Worm (Caenorhabditis elegans) whole organism, early embryonic: ENCODE results near the gene srbc-24.

Experiments
- F13C5.2 ChIP-seq: sonication (generic microtip); optimal IDR thresholded peaks from 2 replicates; lab custom pipeline; 2017; ENCODE audit warnings: mild to moderate bottlenecking, missing genetic modification characterization, inconsistent platforms, missing compliant biosample characterization
- ama-1 ChIP-seq: fragments of 150-350 bp; optimal IDR thresholded peaks from 2 replicates; lab custom pipeline; 2014
- ceh-36 ChIP-seq: sonication (generic microtip); optimal IDR thresholded peaks from 2 replicates; lab custom pipeline; 2016; ENCODE audit warnings: missing genetic modification characterization, inconsistent platforms, missing compliant biosample characterization
- hmg-4 ChIP-seq: fragments of 200-800 bp; sonication (Bioruptor generic); optimal IDR thresholded peaks from 2 replicates; lab custom pipeline; 2018; ENCODE audit warnings: mild to moderate bottlenecking, missing genetic modification characterization, missing compliant biosample characterization
- hnd-1 ChIP-seq: sonication (generic microtip); optimal IDR thresholded peaks from 2 replicates; lab custom pipeline; 2016; ENCODE audit warnings: missing genetic modification characterization, missing compliant biosample characterization
- pes-1 ChIP-seq: fragments of 200-800 bp; sonication (Bioruptor generic); IDR thresholded peaks from 2 replicates; pipeline ENCODE4 v1.3.6; 2022; ENCODE audit warnings: missing genetic modification reagents, missing genetic modification characterization, missing compliant biosample characterization
- sea-1 ChIP-seq: fragments of 200-800 bp; sonication (Bioruptor generic); conservative IDR thresholded peaks from 2 replicates; pipeline ENCODE4 v1.3.6; 2022; ENCODE audit warnings: missing genetic modification characterization, missing compliant biosample characterization
- tbx-11 ChIP-seq: fragments of 200-800 bp; sonication (Bioruptor generic); IDR thresholded peaks from 2 replicates; pipeline ENCODE4 v1.3.6; 2022; ENCODE audit warnings: missing genetic modification characterization, missing compliant biosample characterization
- tbx-37 ChIP-seq: fragments of 200-800 bp; sonication (Bioruptor generic); conservative IDR thresholded peaks from 2 replicates; pipeline ENCODE4 v1.3.6; 2022; ENCODE audit warnings: missing genetic modification reagents, missing genetic modification characterization, missing compliant biosample characterization

DNA sequence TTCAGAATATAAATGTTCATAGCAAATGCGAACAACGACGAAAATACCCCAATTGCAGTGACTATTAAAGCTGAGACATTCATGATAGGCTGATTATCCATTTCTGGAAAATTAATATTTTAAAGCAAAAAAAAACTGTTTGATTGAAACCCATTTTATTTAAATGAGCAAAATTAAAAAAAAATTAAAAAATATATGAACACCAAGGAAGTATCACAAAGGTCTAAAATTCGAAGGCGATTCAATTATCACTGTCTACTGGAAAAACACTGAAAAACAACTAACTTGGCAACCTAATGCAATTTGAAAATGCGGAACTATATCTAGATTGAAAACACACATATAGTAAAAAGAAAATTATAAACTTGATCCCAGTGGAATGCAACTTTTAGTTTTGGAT is 39.6 kb downstream of the srbc-24 start, which contains the start of gene srbc-42:
- no peak for TF ChIP-seq hmg-4 (GFP tag; lab: Kevin White, UChicago)
- TF ChIP-seq F13C5.2 (tag; lab: Kevin White, UChicago): no peak
- TF ChIP-seq ama-1 (lab: Kevin White, UChicago): no peak
- TF ChIP-seq hnd-1: no peak
- no peak for TF ChIP-seq tbx-11 (GFP tag; lab: Robert Waterston, UW)
- no peak for TF ChIP-seq pes-1 (GFP tag; lab: Robert Waterston, UW)
- TF ChIP-seq ceh-36 (tag; lab: Kevin White, UChicago): no peak
- TF ChIP-seq sea-1 (GFP tag; lab: Robert Waterston, UW): no peak
- no peak for TF ChIP-seq tbx-37 (GFP tag; lab: Robert Waterston, UW)
